Worm (Caenorhabditis elegans) whole organism, L4 larva: Measurements from ENCODE around the gene Y45G12B.2.

ENCODE experiments used
- Y105C5A.15 ChIP-seq: fragments of 200-800 bp; sonication (Bioruptor generic); IDR thresholded peaks from 2 replicates; pipeline ENCODE4 v1.3.6; 2022; ENCODE audit warnings: missing genetic modification characterization, missing compliant biosample characterization
- Y5F2A.4 ChIP-seq: fragments of 200-800 bp; sonication (Bioruptor generic); optimal IDR thresholded peaks from 2 replicates; lab custom pipeline; 2018; ENCODE audit warnings: mild to moderate bottlenecking, missing genetic modification characterization, missing compliant biosample characterization
- ama-1 ChIP-seq: fragments of 150-350 bp; optimal IDR thresholded peaks from 2 replicates; lab custom pipeline; 2014; ENCODE audit warnings: inconsistent platforms, mixed read lengths
- arid-1 ChIP-seq: fragments of 200-800 bp; sonication (Bioruptor generic); conservative IDR thresholded peaks from 2 replicates; pipeline ENCODE4 v1.3.6; 2022; ENCODE audit warnings: missing genetic modification reagents, missing genetic modification characterization, missing compliant biosample characterization
- attf-4 ChIP-seq: sonication (generic microtip); optimal IDR thresholded peaks from 3 replicates; lab custom pipeline; 2017; ENCODE audit warnings: missing biosample characterization, missing genetic modification characterization
- ceh-62 ChIP-seq: sonication (generic microtip); optimal IDR thresholded peaks from 2 replicates; lab custom pipeline; 2017; ENCODE audit warnings: missing biosample characterization, missing genetic modification characterization
- daf-16 ChIP-seq, 3 experiments: sonication (generic microtip); optimal IDR thresholded peaks; 2 replicates each; lab custom pipeline; 2016 to 2017; ENCODE audit warnings: missing genetic modification characterization in 3 of 3, missing genetic modification reagents in 3 of 3, mild to moderate bottlenecking in 2 of 3, missing compliant biosample characterization in 2 of 3, missing biosample characterization in 1 of 3, moderate library complexity in 1 of 3
- daf-8 ChIP-seq: fragments of 200-800 bp; sonication (Bioruptor generic); IDR thresholded peaks from 2 replicates; pipeline ENCODE4 v1.3.6; 2022; ENCODE audit warnings: missing genetic modification characterization, missing compliant biosample characterization
- dmd-6 ChIP-seq: fragments of 200-800 bp; sonication (Bioruptor generic); IDR thresholded peaks from 2 replicates; pipeline ENCODE4 v1.3.6; 2022; ENCODE audit warnings: missing genetic modification reagents, missing genetic modification characterization, missing compliant biosample characterization
- duxl-1 ChIP-seq: sonication (generic microtip); optimal IDR thresholded peaks from 2 replicates; lab custom pipeline; 2016; ENCODE audit warnings: mild to moderate bottlenecking, missing genetic modification characterization, moderate library complexity, missing compliant biosample characterization; ENCODE audit not compliant: poor library complexity
- egl-27 ChIP-seq: sonication (generic microtip); optimal IDR thresholded peaks from 3 replicates; lab custom pipeline; 2017; ENCODE audit warnings: missing biosample characterization, missing genetic modification reagents, missing genetic modification characterization
- egl-43 ChIP-seq: fragments of 200-800 bp; sonication (Bioruptor generic); IDR thresholded peaks from 2 replicates; pipeline ENCODE4 v1.3.6; 2022; ENCODE audit warnings: missing genetic modification reagents, missing genetic modification characterization, missing compliant biosample characterization
- fkh-10 ChIP-seq: fragments of 150-350 bp; optimal IDR thresholded peaks from 2 replicates; lab custom pipeline; 2014; ENCODE audit warnings: missing biosample characterization, missing genetic modification reagents, missing genetic modification characterization
- gei-8 ChIP-seq: fragments of 200-800 bp; sonication (Bioruptor generic); optimal IDR thresholded peaks from 2 replicates; lab custom pipeline; 2018; ENCODE audit warnings: mild to moderate bottlenecking, missing genetic modification characterization, missing compliant biosample characterization
- hif-1 ChIP-seq, 2 experiments: sonication (generic microtip); optimal IDR thresholded peaks; 2 replicates each; lab custom pipeline; 2016 to 2017; ENCODE audit warnings: missing compliant biosample characterization in 2 of 2, missing genetic modification characterization in 2 of 2, missing genetic modification reagents in 2 of 2, missing genotype in 2 of 2, mild to moderate bottlenecking in 1 of 2
- hlh-11 ChIP-seq: fragments of 200-800 bp; sonication (Bioruptor generic); optimal IDR thresholded peaks from 2 replicates; lab custom pipeline; 2018; ENCODE audit warnings: mild to moderate bottlenecking, missing genetic modification characterization, missing compliant biosample characterization
- lin-1 ChIP-seq: fragments of 200-800 bp; sonication (Bioruptor generic); IDR thresholded peaks from 2 replicates; pipeline ENCODE4 v1.3.6; 2022; ENCODE audit warnings: missing genetic modification reagents, missing genetic modification characterization, missing compliant biosample characterization
- lin-13 ChIP-seq: fragments of 150-350 bp; optimal IDR thresholded peaks from 2 replicates; lab custom pipeline; 2014; ENCODE audit warnings: missing biosample characterization, missing genetic modification reagents, missing genetic modification characterization
- lin-15B ChIP-seq: fragments of 150-350 bp; sonication (generic microtip); optimal IDR thresholded peaks from 3 replicates; lab custom pipeline; 2014; ENCODE audit warnings: missing biosample characterization, missing genetic modification characterization
- lin-38 ChIP-seq: fragments of 200-800 bp; sonication (Bioruptor generic); IDR thresholded peaks from 2 replicates; pipeline ENCODE4 v1.3.6; 2022; ENCODE audit warnings: missing genetic modification reagents, missing genetic modification characterization, missing compliant biosample characterization
- lsy-2 ChIP-seq, 2 experiments: fragments of 150-350 bp in 1 of 2; sonication (generic microtip) in 1 of 2; optimal IDR thresholded peaks; 2 replicates each; lab custom pipeline; 2014 to 2017; ENCODE audit warnings: missing biosample characterization in 2 of 2, missing genetic modification characterization in 2 of 2
- mes-2 ChIP-seq: sonication (generic microtip); optimal IDR thresholded peaks from 2 replicates; lab custom pipeline; 2016; ENCODE audit warnings: missing genotype, mild to moderate bottlenecking, missing genetic modification characterization, missing compliant biosample characterization; ENCODE audit not compliant: poor library complexity, severe bottlenecking
- nhr-102 ChIP-seq: sonication (generic microtip); optimal IDR thresholded peaks from 2 replicates; lab custom pipeline; 2016; ENCODE audit warnings: mild to moderate bottlenecking, missing genetic modification characterization, moderate library complexity, missing compliant biosample characterization
- nhr-11 ChIP-seq: fragments of 150-350 bp; optimal IDR thresholded peaks from 2 replicates; lab custom pipeline; 2014; ENCODE audit warnings: missing biosample characterization, missing genetic modification characterization
- nhr-76 ChIP-seq: fragments of 150-350 bp; optimal IDR thresholded peaks from 2 replicates; lab custom pipeline; 2014; ENCODE audit warnings: missing biosample characterization, missing genetic modification characterization
- pha-4 ChIP-seq, 2 experiments: fragments of 150-350 bp in 1 of 2; fragments of 200-800 bp in 1 of 2; sonication (Bioruptor generic) in 1 of 2; IDR thresholded peaks in 1 of 2; optimal IDR thresholded peaks in 1 of 2; 2 replicates each; pipeline versions ENCODE4 v1.3.6 to Lab custom; 2014 to 2022; ENCODE audit warnings: missing genetic modification characterization in 2 of 2, missing genetic modification reagents in 2 of 2, missing biosample characterization in 1 of 2, missing compliant biosample characterization in 1 of 2
- set-16 ChIP-seq: fragments of 200-800 bp; sonication (Bioruptor generic); IDR thresholded peaks from 2 replicates; pipeline ENCODE4 v1.3.6; 2022; ENCODE audit warnings: missing genetic modification reagents, missing genetic modification characterization, missing compliant biosample characterization
- skn-1 ChIP-seq: fragments of 150-350 bp; optimal IDR thresholded peaks from 2 replicates; lab custom pipeline; 2014; ENCODE audit warnings: missing biosample characterization, missing genetic modification characterization
- snpc-1.2 ChIP-seq: fragments of 200-800 bp; sonication (Bioruptor generic); IDR thresholded peaks from 2 replicates; pipeline ENCODE4 v1.3.6; 2022; ENCODE audit warnings: missing genetic modification reagents, missing genetic modification characterization, missing compliant biosample characterization
- snpc-4 ChIP-seq: fragments of 150-350 bp; optimal IDR thresholded peaks from 2 replicates; lab custom pipeline; 2014; ENCODE audit warnings: missing biosample characterization, missing genetic modification characterization
- unc-62 ChIP-seq, 3 experiments: fragments of 150-350 bp in 1 of 3; sonication (generic microtip); optimal IDR thresholded peaks in 2 of 3; peaks in 1 of 3; 1 replicate in 1 of 3; 2 replicates in 2 of 3; lab custom pipeline; 2014 to 2017; ENCODE audit warnings: missing biosample characterization in 3 of 3, missing genetic modification characterization in 3 of 3, missing genetic modification reagents in 3 of 3, missing genotype in 1 of 3

The Y45G12B.2 gene

DNA sequence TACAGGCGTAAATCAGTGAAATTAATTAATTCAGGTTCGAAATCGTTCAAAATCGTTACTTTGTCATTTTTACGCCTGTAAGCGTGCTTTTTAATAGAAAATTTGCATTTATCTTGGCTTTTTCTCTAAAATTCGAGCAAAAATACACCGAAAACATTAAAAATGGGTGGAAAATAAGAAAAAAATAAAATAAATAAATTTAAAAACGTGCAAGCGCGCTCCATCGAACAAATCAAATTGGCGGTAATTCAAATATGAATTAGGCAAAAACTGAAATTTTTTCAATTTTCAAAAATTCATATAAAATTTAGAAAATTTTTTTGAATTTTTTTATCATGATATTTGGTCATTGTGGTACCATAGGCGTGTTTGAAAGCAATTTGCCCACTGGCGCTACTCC is 2.9 kb upstream of the Y45G12B.2 start:
- TF ChIP-seq lin-38 (GFP tag; lab: Robert Waterston, UW), result peak; percentile 60

DNA sequence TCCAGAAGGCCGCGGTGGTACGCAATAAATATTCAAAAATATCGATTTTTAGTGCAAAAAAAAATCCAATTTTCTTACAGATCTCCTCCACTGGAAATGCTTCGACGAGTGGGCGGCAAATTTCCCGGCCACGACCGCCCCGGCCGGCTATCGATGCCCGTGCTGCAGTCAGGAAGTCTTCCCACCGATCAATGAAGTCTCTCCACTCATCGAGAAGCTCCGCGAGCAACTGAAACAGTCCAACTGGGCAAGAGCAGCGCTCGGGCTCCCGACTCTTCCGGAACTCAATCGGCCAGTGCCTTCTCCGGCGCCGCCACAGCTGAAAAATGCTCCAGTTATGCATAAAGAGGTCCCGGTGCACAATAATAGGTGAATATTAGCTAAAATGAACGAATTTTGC is 1.4 kb downstream of the Y45G12B.2 start, which contains the start of gene Y45G12B.3:
Gene Y45G12B.3, minus strand, starts transcription at position 320 of the 400 bp plus-strand sequence.
- 0 out of 2 replicates have a peak, but pooled peaks have one; percentile 35 for TF ChIP-seq egl-43 (GFP tag; lab: Robert Waterston, UW)
- no peak for TF ChIP-seq lin-13 (GFP tag; lab: Kevin White, UChicago)
- TF ChIP-seq set-16 (GFP tag; lab: Robert Waterston, UW), result peak; percentile 86
- no peak for TF ChIP-seq unc-62 (GFP tag; optimal IDR thresholded peaks at IDR 0.05 in 1 of 2; lab: Kevin White, UChicago)
- TF ChIP-seq unc-62 (tag; optimal IDR thresholded peaks at IDR 0.05; lab: Kevin White, UChicago), result no peak
- no peak for TF ChIP-seq attf-4 (tag; lab: Kevin White, UChicago)
- TF ChIP-seq, all 104 proteins: peak for 2

DNA sequence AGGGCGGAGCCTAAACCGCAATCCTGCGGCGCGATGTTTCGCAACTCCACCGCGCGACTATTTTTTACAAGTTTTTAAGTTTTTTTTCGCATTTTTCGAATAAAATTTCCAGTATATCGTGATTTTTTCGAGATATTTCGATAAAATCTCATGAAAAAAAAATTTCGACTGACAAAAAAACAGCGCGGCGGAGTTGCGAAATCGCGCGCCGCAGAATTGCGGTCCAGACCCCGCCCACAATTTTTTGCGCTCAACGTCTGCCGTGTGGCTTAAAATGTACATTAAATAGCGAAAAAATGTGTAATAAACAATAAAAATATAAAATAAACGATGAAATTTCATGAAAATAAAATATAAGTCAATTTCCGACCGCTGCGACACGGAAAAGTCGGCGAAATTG is 3.1 kb downstream of the Y45G12B.2 start:
- TF ChIP-seq set-16 (GFP tag; lab: Robert Waterston, UW) (no peak), lsy-2 (tag; optimal IDR thresholded peaks at IDR 0.05; lab: Kevin White, UChicago) (peak in 1 of 2 experiments; percentile 11), mes-2 (tag; lab: Kevin White, UChicago) (peak; percentile 24), duxl-1 (tag; lab: Kevin White, UChicago) (no peak), lin-38 (GFP tag; lab: Robert Waterston, UW) (peak; percentile 52), arid-1 (GFP tag; lab: Robert Waterston, UW) (0 out of 2 replicates have a peak, but pooled peaks have one; percentile 14), nhr-102 (no peak)

ce11 chrV:2698826-2699225 is 4.3 kb downstream of the Y45G12B.2 start, which contains the start of gene nuo-5:
nuo-5 (plus strand) TSS chrV:2698972.
- 0 out of 2 replicates have a peak, but pooled peaks have one; percentile 18 for TF ChIP-seq lin-38 (GFP tag; lab: Robert Waterston, UW)
- TF ChIP-seq duxl-1 (tag; lab: Kevin White, UChicago), result no peak
- TF ChIP-seq gei-8 (GFP tag; lab: Kevin White, UChicago), result no peak
- no peak for TF ChIP-seq daf-16 (GFP tag; optimal IDR thresholded peaks at IDR 0.05; lab: Kevin White, UChicago)
- no peak for TF ChIP-seq daf-16 (tag; optimal IDR thresholded peaks at IDR 0.05; lab: Kevin White, UChicago)
- TF ChIP-seq egl-27, result no peak
- TF ChIP-seq ama-1 (lab: Kevin White, UChicago), result no peak
- no peak for TF ChIP-seq skn-1 (tag; lab: Kevin White, UChicago)
- no peak for TF ChIP-seq fkh-10 (GFP tag; lab: Kevin White, UChicago)
- TF ChIP-seq lsy-2 (tag; optimal IDR thresholded peaks at IDR 0.05; lab: Kevin White, UChicago), result no peak
- TF ChIP-seq nhr-11, result no peak
- peak in 1 of 2 experiments; percentile 61 for TF ChIP-seq unc-62 (GFP tag; optimal IDR thresholded peaks at IDR 0.05 in 1 of 2; lab: Kevin White, UChicago)
- no peak for TF ChIP-seq unc-62 (tag; optimal IDR thresholded peaks at IDR 0.05; lab: Kevin White, UChicago)
- no peak for TF ChIP-seq egl-43 (GFP tag; lab: Robert Waterston, UW)
- 0 out of 2 replicates have a peak, but pooled peaks have one; percentile 27 for TF ChIP-seq pha-4 (GFP tag; IDR thresholded peaks at IDR 0.05; lab: Robert Waterston, UW)
- TF ChIP-seq pha-4 (tag; optimal IDR thresholded peaks at IDR 0.05; lab: Kevin White, UChicago), result no peak
- TF ChIP-seq dmd-6 (GFP tag; lab: Robert Waterston, UW), result no peak
- no peak for TF ChIP-seq lin-1 (GFP tag; lab: Robert Waterston, UW)
- no peak for TF ChIP-seq ceh-62 (tag; lab: Kevin White, UChicago)
- TF ChIP-seq nhr-76 (tag; lab: Kevin White, UChicago), result no peak
- no peak for TF ChIP-seq snpc-1.2
- no peak for TF ChIP-seq snpc-4 (tag; lab: Kevin White, UChicago)
- no peak for TF ChIP-seq hif-1 (tag; optimal IDR thresholded peaks at IDR 0.05; lab: Kevin White, UChicago)
- no peak for TF ChIP-seq hlh-11
- TF ChIP-seq daf-8 (GFP tag; lab: Robert Waterston, UW), result no peak
- TF ChIP-seq arid-1 (GFP tag; lab: Robert Waterston, UW), result no peak
- no peak for TF ChIP-seq lin-15B
- no peak for TF ChIP-seq Y5F2A.4 (GFP tag; lab: Kevin White, UChicago)
- TF ChIP-seq Y105C5A.15 (GFP tag; lab: Robert Waterston, UW), result no peak
